Fruit fly (Drosophila melanogaster) whole organism, embryonic: ENCODE data around the gene CAH9.

Source experiments
- Atf-2 ChIP-seq: fragments of 200-800 bp; sonication (Bioruptor generic); optimal IDR thresholded peaks from 2 replicates; lab custom pipeline; 2016; ENCODE audit warnings: missing biosample characterization, missing genetic modification characterization
- B-H1 ChIP-seq: fragments of 200-800 bp; sonication (Bioruptor generic); IDR thresholded peaks from 3 replicates; pipeline ENCODE4 v1.3.6; 2022; ENCODE audit warnings: missing biosample characterization, missing genetic modification characterization
- C15 ChIP-seq: fragments of 200-800 bp; sonication (Bioruptor generic); IDR thresholded peaks from 3 replicates; pipeline ENCODE4 v1.3.6; 2022; ENCODE audit warnings: missing biosample characterization, missing genetic modification characterization
- CG10147 ChIP-seq: fragments of 200-800 bp; sonication (Bioruptor generic); optimal IDR thresholded peaks from 2 replicates; lab custom pipeline; 2019; ENCODE audit warnings: missing biosample characterization, mild to moderate bottlenecking, missing genetic modification characterization, moderate library complexity
- CG10274 ChIP-seq: fragments of 200-800 bp; sonication (Bioruptor generic); optimal IDR thresholded peaks from 3 replicates; lab custom pipeline; 2017; ENCODE audit warnings: missing biosample characterization, mild to moderate bottlenecking, missing genetic modification characterization
- CG11456 ChIP-seq: fragments of 200-800 bp; sonication (Bioruptor generic); IDR thresholded peaks from 3 replicates; pipeline ENCODE4 v1.3.6; 2022; ENCODE audit warnings: missing biosample characterization, missing genetic modification characterization
- CG13296 ChIP-seq: fragments of 200-800 bp; sonication (Bioruptor generic); optimal IDR thresholded peaks from 3 replicates; lab custom pipeline; 2018; ENCODE audit warnings: missing biosample characterization, mild to moderate bottlenecking, missing genetic modification characterization
- CG14014 ChIP-seq: fragments of 200-800 bp; sonication (Bioruptor generic); IDR thresholded peaks from 2 replicates; pipeline ENCODE4 v1.3.6; 2022; ENCODE audit warnings: missing biosample characterization, missing genetic modification characterization
- CG15269 ChIP-seq: fragments of 200-800 bp; sonication (Bioruptor generic); optimal IDR thresholded peaks from 2 replicates; lab custom pipeline; 2018; ENCODE audit warnings: missing biosample characterization, mild to moderate bottlenecking, missing genetic modification characterization, moderate library complexity
- CG17385 ChIP-seq: fragments of 200-800 bp; sonication (Bioruptor generic); optimal IDR thresholded peaks from 3 replicates; lab custom pipeline; 2018; ENCODE audit warnings: missing biosample characterization, mild to moderate bottlenecking, missing genetic modification characterization
- CG17912 ChIP-seq: fragments of 200-800 bp; sonication (Bioruptor generic); optimal IDR thresholded peaks from 2 replicates; lab custom pipeline; 2018; ENCODE audit warnings: missing biosample characterization, mild to moderate bottlenecking, missing genetic modification characterization
- CG2199 ChIP-seq: fragments of 200-800 bp; sonication (Bioruptor generic); IDR thresholded peaks from 3 replicates; pipeline ENCODE4 v1.3.6; 2022; ENCODE audit warnings: missing biosample characterization, missing genetic modification characterization
- CG31388 ChIP-seq: fragments of 200-800 bp; sonication (Bioruptor generic); optimal IDR thresholded peaks from 2 replicates; lab custom pipeline; 2016; ENCODE audit warnings: missing biosample characterization, missing genetic modification characterization
- CG3163 ChIP-seq: fragments of 200-800 bp; sonication (Bioruptor generic); optimal IDR thresholded peaks from 3 replicates; lab custom pipeline; 2016; ENCODE audit warnings: missing biosample characterization, missing genetic modification characterization
- CG33557 ChIP-seq: fragments of 200-800 bp; sonication (Bioruptor generic); optimal IDR thresholded peaks from 2 replicates; lab custom pipeline; 2019; ENCODE audit warnings: missing biosample characterization, mild to moderate bottlenecking, missing genetic modification characterization, moderate library complexity
- CG4854 ChIP-seq: fragments of 200-800 bp; sonication (Bioruptor generic); optimal IDR thresholded peaks from 2 replicates; lab custom pipeline; 2016; ENCODE audit warnings: missing biosample characterization, missing genetic modification characterization, inconsistent platforms
- CG6654 ChIP-seq: fragments of 200-800 bp; sonication (Bioruptor generic); optimal IDR thresholded peaks from 2 replicates; lab custom pipeline; 2017; ENCODE audit warnings: missing biosample characterization, mild to moderate bottlenecking, missing genetic modification characterization
- CG7372 ChIP-seq: fragments of 200-800 bp; sonication (Bioruptor generic); IDR thresholded peaks from 2 replicates; pipeline ENCODE4 v1.3.6; 2022; ENCODE audit warnings: missing biosample characterization, missing genetic modification characterization
- CG8388 ChIP-seq: fragments of 200-800 bp; sonication (Bioruptor generic); optimal IDR thresholded peaks from 2 replicates; lab custom pipeline; 2019; ENCODE audit warnings: missing biosample characterization, mild to moderate bottlenecking, missing genetic modification characterization, moderate library complexity
- Dll ChIP-seq: fragments of 200-800 bp; sonication (Bioruptor generic); IDR thresholded peaks from 4 replicates; pipeline ENCODE4 v1.3.6; 2022; ENCODE audit warnings: missing biosample characterization, missing genetic modification characterization; ENCODE audit not compliant: partially characterized antibody
- Dp ChIP-seq: fragments of 200-800 bp; sonication (Bioruptor generic); optimal IDR thresholded peaks from 2 replicates; lab custom pipeline; 2018; ENCODE audit warnings: missing biosample characterization, mild to moderate bottlenecking, missing genetic modification characterization, moderate library complexity
- ERR ChIP-seq: fragments of 200-800 bp; sonication (Bioruptor generic); optimal IDR thresholded peaks from 2 replicates; lab custom pipeline; 2016; ENCODE audit warnings: missing biosample characterization, missing genetic modification characterization
- Elba2 ChIP-seq: fragments of 200-800 bp; sonication (Bioruptor generic); optimal IDR thresholded peaks from 3 replicates; lab custom pipeline; 2016; ENCODE audit warnings: missing biosample characterization, missing genetic modification characterization
- Gug ChIP-seq: fragments of 200-800 bp; sonication (Bioruptor generic); IDR thresholded peaks from 4 replicates; pipeline ENCODE4 v1.3.6; 2022; ENCODE audit warnings: missing biosample characterization, missing genetic modification characterization
- MTF-1 ChIP-seq: fragments of 200-800 bp; sonication (Bioruptor generic); optimal IDR thresholded peaks from 2 replicates; lab custom pipeline; 2018; ENCODE audit warnings: missing biosample characterization, mild to moderate bottlenecking, missing genetic modification characterization, borderline replicate concordance
- Meics ChIP-seq: fragments of 200-800 bp; sonication (Bioruptor generic); optimal IDR thresholded peaks from 2 replicates; lab custom pipeline; 2017; ENCODE audit warnings: missing biosample characterization, mild to moderate bottlenecking, missing genetic modification characterization
- Rfx ChIP-seq: fragments of 200-800 bp; sonication (Bioruptor generic); IDR thresholded peaks from 2 replicates; pipeline ENCODE4 v1.3.6; 2022; ENCODE audit warnings: missing biosample characterization, missing genetic modification characterization
- Sox102F ChIP-seq: fragments of 200-800 bp; sonication (Bioruptor generic); optimal IDR thresholded peaks from 2 replicates; lab custom pipeline; 2018; ENCODE audit warnings: missing biosample characterization, mild to moderate bottlenecking, missing genetic modification characterization, moderate library complexity
- dimm ChIP-seq: fragments of 200-800 bp; sonication (Bioruptor generic); IDR thresholded peaks from 2 replicates; pipeline ENCODE4 v1.3.6; 2022; ENCODE audit warnings: missing biosample characterization, missing genetic modification characterization
- dysf ChIP-seq: fragments of 200-800 bp; sonication (Bioruptor generic); IDR thresholded peaks from 3 replicates; pipeline ENCODE4 v1.3.6; 2022; ENCODE audit warnings: missing biosample characterization, missing genetic modification characterization
- exex ChIP-seq: fragments of 200-800 bp; sonication (Bioruptor generic); optimal IDR thresholded peaks from 4 replicates; lab custom pipeline; 2018; ENCODE audit warnings: missing biosample characterization, mild to moderate bottlenecking, missing genetic modification characterization, moderate library complexity
- ftz-f1 ChIP-seq: fragments of 200-800 bp; sonication (Bioruptor generic); optimal IDR thresholded peaks from 2 replicates; lab custom pipeline; 2016; ENCODE audit warnings: missing biosample characterization, missing genetic modification characterization
- hkb ChIP-seq, 2 experiments: fragments of 200-800 bp in 1 of 2; fragments of >200 bp in 1 of 2; sonication (Bioruptor generic) in 1 of 2; IDR thresholded peaks in 1 of 2; optimal IDR thresholded peaks in 1 of 2; 2 replicates each; pipeline versions ENCODE4 v1.3.6 to Lab custom; 2017 to 2022; ENCODE audit warnings: missing biosample characterization in 1 of 2, missing genetic modification characterization in 1 of 2
- jigr1 ChIP-seq: fragments of 200-800 bp; sonication (Bioruptor generic); IDR thresholded peaks from 3 replicates; pipeline ENCODE4 v1.3.6; 2022; ENCODE audit warnings: missing biosample characterization, missing genetic modification characterization
- ken ChIP-seq: fragments of 200-800 bp; sonication (Bioruptor generic); IDR thresholded peaks from 3 replicates; pipeline ENCODE4 v1.3.6; 2022; ENCODE audit warnings: missing biosample characterization, missing genetic modification characterization
- lmd ChIP-seq: fragments of 200-800 bp; sonication (Bioruptor generic); IDR thresholded peaks from 2 replicates; pipeline ENCODE4 v1.3.6; 2022; ENCODE audit warnings: missing biosample characterization, missing genetic modification characterization
- nau ChIP-seq: fragments of 200-800 bp; sonication (Bioruptor generic); optimal IDR thresholded peaks from 3 replicates; lab custom pipeline; 2017; ENCODE audit warnings: missing biosample characterization, mild to moderate bottlenecking, missing genetic modification characterization, missing genetic modification reagents
- odd ChIP-seq: fragments of 200-800 bp; sonication (Bioruptor generic); optimal IDR thresholded peaks from 2 replicates; lab custom pipeline; 2017; ENCODE audit warnings: missing biosample characterization, mild to moderate bottlenecking, missing genetic modification characterization
- pita ChIP-seq: fragments of 200-800 bp; sonication (Bioruptor generic); optimal IDR thresholded peaks from 2 replicates; lab custom pipeline; 2017; ENCODE audit warnings: missing biosample characterization, mild to moderate bottlenecking, missing genetic modification characterization
- pros ChIP-seq: fragments of 200-800 bp; sonication (Bioruptor generic); optimal IDR thresholded peaks from 3 replicates; lab custom pipeline; 2019; ENCODE audit warnings: missing biosample characterization, mild to moderate bottlenecking, missing genetic modification characterization, moderate library complexity
- sim ChIP-seq: fragments of 200-800 bp; sonication (Bioruptor generic); IDR thresholded peaks from 2 replicates; pipeline ENCODE4 v1.3.6; 2022; ENCODE audit warnings: missing biosample characterization, missing genetic modification characterization
- sisA ChIP-seq: fragments of 200-800 bp; sonication (Bioruptor generic); IDR thresholded peaks from 2 replicates; pipeline ENCODE4 v1.3.6; 2022; ENCODE audit warnings: missing biosample characterization, missing genetic modification characterization
- sna ChIP-seq: fragments of 200-800 bp; sonication (Bioruptor generic); IDR thresholded peaks from 2 replicates; pipeline ENCODE4 v1.3.6; 2022; ENCODE audit warnings: missing biosample characterization, missing genetic modification characterization; ENCODE audit not compliant: partially characterized antibody
- sob ChIP-seq: fragments of 200-800 bp; sonication (Bioruptor generic); IDR thresholded peaks from 2 replicates; pipeline ENCODE4 v1.3.6; 2022; ENCODE audit warnings: missing biosample characterization, missing genetic modification characterization
- wor ChIP-seq: fragments of 200-800 bp; sonication (Bioruptor generic); IDR thresholded peaks from 2 replicates; pipeline ENCODE4 v1.3.6; 2022; ENCODE audit warnings: missing biosample characterization, missing genetic modification characterization
- zen2 ChIP-seq: fragments of 200-800 bp; sonication (Bioruptor generic); IDR thresholded peaks from 3 replicates; pipeline ENCODE4 v1.3.6; 2022; ENCODE audit warnings: missing biosample characterization, missing genetic modification characterization; ENCODE audit not compliant: partially characterized antibody
- zf30C ChIP-seq: fragments of 200-800 bp; sonication (Bioruptor generic); optimal IDR thresholded peaks from 3 replicates; lab custom pipeline; 2018; ENCODE audit warnings: missing biosample characterization, mild to moderate bottlenecking, missing genetic modification characterization
- zfh1 ChIP-seq: fragments of 200-800 bp; sonication (Bioruptor generic); IDR thresholded peaks from 3 replicates; pipeline ENCODE4 v1.3.6; 2022; ENCODE audit warnings: missing biosample characterization, missing genetic modification characterization

CAH9 gene

DNA sequence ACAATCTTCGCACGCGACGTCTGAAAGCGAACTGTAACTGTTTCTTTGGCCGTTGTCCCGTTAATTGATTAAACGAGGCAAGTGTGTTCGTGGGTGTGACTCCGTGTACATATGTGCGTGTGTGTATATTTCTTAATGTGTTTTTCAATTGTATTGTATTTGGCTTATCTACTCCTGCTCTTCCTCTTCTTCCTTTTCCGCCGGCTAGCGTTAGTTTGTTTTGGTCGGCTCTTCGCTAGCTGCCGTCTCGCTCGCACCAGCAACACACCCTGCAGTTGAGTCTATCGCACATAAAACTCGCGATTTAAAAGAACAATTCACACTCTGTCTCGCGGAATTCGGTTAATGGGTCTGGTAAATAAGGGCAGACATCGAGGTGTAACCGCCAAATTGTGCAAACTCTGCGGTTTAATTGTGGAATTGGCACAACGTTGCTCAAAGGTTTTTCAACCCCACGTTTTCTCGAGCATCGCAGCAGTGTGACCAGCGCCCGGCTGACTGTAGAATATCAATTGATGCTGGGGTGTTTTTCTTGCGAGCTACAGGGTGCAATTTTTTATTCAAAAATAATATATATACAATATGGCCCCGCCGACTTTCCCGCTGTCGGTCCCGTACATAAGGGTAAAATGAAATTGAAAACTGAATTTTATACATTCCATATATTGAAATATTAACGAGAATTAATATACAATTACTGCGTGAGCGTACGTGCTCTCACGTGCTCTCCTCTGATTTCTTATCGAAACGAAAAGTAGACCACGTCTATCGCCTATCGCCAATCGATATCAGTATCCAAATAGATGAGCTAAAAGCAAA lies 6.0 kb upstream of the CAH9 start, which contains the start of the genes gb and CG5815 (continued):
- peak; percentile 59 for TF ChIP-seq Atf-2 (GFP tag; lab: Kevin White, UChicago)
- TF ChIP-seq CG4854 (GFP tag; lab: Kevin White, UChicago): peak; percentile 85
- peak; percentile 89 for TF ChIP-seq CG15269
- TF ChIP-seq hkb (optimal IDR thresholded peaks at IDR 0.05; lab: Kevin White, UChicago): peak; percentile 71
- peak; percentile 92 for TF ChIP-seq hkb (GFP tag; IDR thresholded peaks at IDR 0.05; lab: Robert Waterston, UW)
- peak; percentile 91 for TF ChIP-seq CG17385 (GFP tag; lab: Kevin White, UChicago)
- peak; percentile 93 for TF ChIP-seq CG14014
- peak; percentile 66 for TF ChIP-seq CG17912 (GFP tag; lab: Kevin White, UChicago)
- TF ChIP-seq sna (GFP tag; lab: Robert Waterston, UW): peak; percentile 98
- peak; percentile 61 for TF ChIP-seq ERR (GFP tag; lab: Kevin White, UChicago)
- peak; percentile 77 for TF ChIP-seq CG33557 (GFP tag; lab: Kevin White, UChicago)
- TF ChIP-seq ftz-f1 (GFP tag; lab: Kevin White, UChicago): peak; percentile 78
- TF ChIP-seq sisA (GFP tag; lab: Robert Waterston, UW): peak; percentile 88
- peak; percentile 78 for TF ChIP-seq CG31388 (GFP tag; lab: Kevin White, UChicago)
- TF ChIP-seq Meics (GFP tag; lab: Kevin White, UChicago): peak; percentile 91
- peak; percentile 98 for TF ChIP-seq Dll (GFP tag; lab: Robert Waterston, UW)
- TF ChIP-seq Sox102F (GFP tag; lab: Kevin White, UChicago): peak; percentile 92
- TF ChIP-seq nau (GFP tag; lab: Kevin White, UChicago): no peak
- TF ChIP-seq lmd (GFP tag; lab: Robert Waterston, UW): peak; percentile 91
- peak; percentile 25; the same call in 1 of the 3 replicates for TF ChIP-seq CG2199 (GFP tag; lab: Robert Waterston, UW)
- TF ChIP-seq Elba2 (GFP tag; lab: Kevin White, UChicago): peak; percentile 66
- TF ChIP-seq sim (GFP tag; lab: Robert Waterston, UW): peak; percentile 64
- TF ChIP-seq Gug: peak; percentile 91
- peak; percentile 61 for TF ChIP-seq exex (tag; lab: Kevin White, UChicago)
- TF ChIP-seq sob: peak; percentile 84
- no peak for TF ChIP-seq pita (GFP tag; lab: Kevin White, UChicago)
- peak; percentile 80 for TF ChIP-seq zen2 (GFP tag; lab: Robert Waterston, UW)
- no peak for TF ChIP-seq zf30C (GFP tag; lab: Kevin White, UChicago)
- TF ChIP-seq CG10274 (GFP tag; lab: Kevin White, UChicago): peak; percentile 76
- TF ChIP-seq dysf: peak; percentile 89
- TF ChIP-seq CG13296 (GFP tag; lab: Kevin White, UChicago): peak; percentile 87
- TF ChIP-seq CG8388 (GFP tag; lab: Kevin White, UChicago): peak; percentile 79
- peak; percentile 56 for TF ChIP-seq dimm
- no peak for TF ChIP-seq pros
- peak; percentile 96 for TF ChIP-seq Rfx (GFP tag; lab: Robert Waterston, UW)
- peak; percentile 69 for TF ChIP-seq wor (GFP tag; lab: Robert Waterston, UW)
- peak; percentile 75 for TF ChIP-seq MTF-1 (GFP tag; lab: Kevin White, UChicago)
- TF ChIP-seq C15 (GFP tag; lab: Robert Waterston, UW): peak; percentile 75; the same call in 2 of the 3 replicates
- peak; percentile 68; the same call in 1 of the 3 replicates for TF ChIP-seq jigr1 (GFP tag; lab: Robert Waterston, UW)
- TF ChIP-seq CG6654 (GFP tag; lab: Kevin White, UChicago): peak; percentile 73
- TF ChIP-seq odd (GFP tag; lab: Kevin White, UChicago): peak; percentile 74
- peak; percentile 77 for TF ChIP-seq B-H1 (GFP tag; lab: Robert Waterston, UW)
- TF ChIP-seq zfh1 (GFP tag; lab: Robert Waterston, UW): peak; percentile 93
- peak; percentile 37 for TF ChIP-seq Dp (GFP tag; lab: Kevin White, UChicago)
- peak; percentile 90 for TF ChIP-seq CG10147 (GFP tag; lab: Kevin White, UChicago)
- peak; percentile 91 for TF ChIP-seq ken (GFP tag; lab: Robert Waterston, UW)
- TF ChIP-seq CG11456: peak; percentile 92
- TF ChIP-seq CG3163 (GFP tag; lab: Kevin White, UChicago): peak; percentile 20
- peak; percentile 83 for TF ChIP-seq CG7372 (GFP tag; lab: Robert Waterston, UW)
